Fruit fly (Drosophila melanogaster): Measurements from ENCODE around the gene CG14971.
A peak's percentile ranks its signal among the peaks of the same experiment; 100 is the strongest.

DNA sequence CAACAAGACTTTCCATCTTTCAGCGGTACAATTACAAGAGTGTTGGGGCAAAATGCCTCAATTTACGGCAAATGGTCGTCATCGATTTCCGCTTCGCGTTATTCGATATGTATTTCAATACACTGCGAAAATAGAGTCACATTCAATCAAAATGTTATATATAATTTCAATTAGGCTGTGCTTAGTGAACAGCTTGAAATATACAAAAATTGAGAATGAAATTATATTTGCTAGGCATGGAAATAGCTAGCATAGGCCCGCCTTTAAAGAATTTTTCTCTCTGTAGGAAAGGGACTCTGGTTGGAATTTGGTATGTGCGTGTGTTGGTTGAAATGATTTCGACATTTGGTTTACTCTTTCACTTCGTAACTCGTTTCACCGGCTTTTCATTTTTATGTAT, 8.4 kb upstream of the CG14971 start:
- no peak for TF ChIP-seq dl (GFP tag; optimal IDR thresholded peaks at IDR 0.05; ENCODE audit: insufficient read depth in 1 of 2, partially characterized antibody in 2 of 2)
- TF ChIP-seq CG9705 (GFP tag; optimal IDR thresholded peaks at IDR 0.05) = no peak
- TF ChIP-seq Hr78 (GFP tag; optimal IDR thresholded peaks at IDR 0.05) = no peak
- TF ChIP-seq HLH106 (tag; optimal IDR thresholded peaks at IDR 0.05) = no peak
- TF ChIP-seq psq (GFP tag; optimal IDR thresholded peaks at IDR 0.05) = no peak
- no peak for TF ChIP-seq Hnf4 (GFP tag; optimal IDR thresholded peaks at IDR 0.05)
- TF ChIP-seq fru (GFP tag; optimal IDR thresholded peaks at IDR 0.05) = peak; percentile 25
- TF ChIP-seq Mio (GFP tag; optimal IDR thresholded peaks at IDR 0.05) = no peak
- no peak for TF ChIP-seq sv (GFP tag; optimal IDR thresholded peaks at IDR 0.05)

Measured in whole organism, wandering third instar larva.